Worm (Caenorhabditis elegans) whole organism, early embryonic: ENCODE data around the gene ZK616.65.

ENCODE experiments used
- B0310.2 ChIP-seq: sonication (generic microtip); optimal IDR thresholded peaks from 2 replicates; lab custom pipeline; 2016; ENCODE audit warnings: mild to moderate bottlenecking, missing genetic modification characterization, missing compliant biosample characterization
- F13C5.2 ChIP-seq: sonication (generic microtip); optimal IDR thresholded peaks from 2 replicates; lab custom pipeline; 2017; ENCODE audit warnings: mild to moderate bottlenecking, missing genetic modification characterization, inconsistent platforms, missing compliant biosample characterization
- ama-1 ChIP-seq: fragments of 150-350 bp; optimal IDR thresholded peaks from 2 replicates; lab custom pipeline; 2014
- ceh-13 ChIP-seq: fragments of 200-800 bp; sonication (Bioruptor generic); optimal IDR thresholded peaks from 2 replicates; lab custom pipeline; 2018; ENCODE audit warnings: mild to moderate bottlenecking, missing genetic modification characterization, missing compliant biosample characterization
- flt-1 ChIP-seq: fragments of 200-800 bp; sonication (Bioruptor generic); IDR thresholded peaks from 2 replicates; pipeline ENCODE4 v1.3.6; 2022; ENCODE audit warnings: missing genetic modification characterization, missing compliant biosample characterization
- pes-1 ChIP-seq: fragments of 200-800 bp; sonication (Bioruptor generic); IDR thresholded peaks from 2 replicates; pipeline ENCODE4 v1.3.6; 2022; ENCODE audit warnings: missing genetic modification reagents, missing genetic modification characterization, missing compliant biosample characterization
- scrt-1 ChIP-seq: fragments of 200-800 bp; sonication (Bioruptor generic); IDR thresholded peaks from 2 replicates; pipeline ENCODE4 v1.3.6; 2022; ENCODE audit warnings: missing genetic modification characterization, missing compliant biosample characterization
- sea-1 ChIP-seq: fragments of 200-800 bp; sonication (Bioruptor generic); conservative IDR thresholded peaks from 2 replicates; pipeline ENCODE4 v1.3.6; 2022; ENCODE audit warnings: missing genetic modification characterization, missing compliant biosample characterization
- tbx-11 ChIP-seq: fragments of 200-800 bp; sonication (Bioruptor generic); IDR thresholded peaks from 2 replicates; pipeline ENCODE4 v1.3.6; 2022; ENCODE audit warnings: missing genetic modification characterization, missing compliant biosample characterization

- TF ChIP-seq sea-1 (GFP tag; lab: Robert Waterston, UW) (no peak), F13C5.2 (tag; lab: Kevin White, UChicago) (no peak), ama-1 (lab: Kevin White, UChicago) (no peak), tbx-11 (GFP tag; lab: Robert Waterston, UW) (no peak), pes-1 (no peak), scrt-1 (GFP tag; lab: Robert Waterston, UW) (no peak), flt-1 (GFP tag; lab: Robert Waterston, UW) (no peak), ceh-13 (GFP tag; lab: Kevin White, UChicago) (no peak), B0310.2 (tag; lab: Kevin White, UChicago) (no peak)
Observed at ce11 chrIV:5380140-5380539, 30.9 kb downstream of the ZK616.65 start.
